Fruit fly (Drosophila melanogaster) whole organism, embryonic: ENCODE measurements around the gene CG17191.

ENCODE experiments used
- Aef1 ChIP-seq: fragments of 200-800 bp; sonication (Bioruptor generic); IDR thresholded peaks from 3 replicates; pipeline ENCODE4 v1.3.6; 2022; ENCODE audit warnings: missing biosample characterization, missing genetic modification characterization
- Bgb ChIP-seq: fragments of 200-800 bp; sonication (Bioruptor generic); IDR thresholded peaks from 2 replicates; pipeline ENCODE4 v1.3.6; 2022; ENCODE audit warnings: missing biosample characterization, missing genetic modification characterization; ENCODE audit not compliant: partially characterized antibody
- CG10267 ChIP-seq: fragments of 200-800 bp; sonication (Bioruptor generic); optimal IDR thresholded peaks from 2 replicates; lab custom pipeline; 2018; ENCODE audit warnings: missing biosample characterization, mild to moderate bottlenecking, missing genetic modification characterization, moderate library complexity
- CG10431 ChIP-seq: fragments of 200-800 bp; sonication (Bioruptor generic); optimal IDR thresholded peaks from 3 replicates; lab custom pipeline; 2018; ENCODE audit warnings: missing biosample characterization, mild to moderate bottlenecking, missing genetic modification characterization
- CG13624 ChIP-seq: fragments of 200-800 bp; sonication (Bioruptor generic); optimal IDR thresholded peaks from 2 replicates; lab custom pipeline; 2016; ENCODE audit warnings: missing biosample characterization, missing genetic modification characterization
- CG13775 ChIP-seq: fragments of 200-800 bp; sonication (Bioruptor generic); optimal IDR thresholded peaks from 3 replicates; lab custom pipeline; 2017; ENCODE audit warnings: missing biosample characterization, mild to moderate bottlenecking, missing genetic modification characterization
- CG15696 ChIP-seq: fragments of 200-800 bp; sonication (Bioruptor generic); optimal IDR thresholded peaks from 2 replicates; lab custom pipeline; 2019; ENCODE audit warnings: missing biosample characterization, mild to moderate bottlenecking, missing genetic modification characterization, moderate library complexity
- CG16815 ChIP-seq: fragments of 200-800 bp; sonication (Bioruptor generic); optimal IDR thresholded peaks from 3 replicates; lab custom pipeline; 2017; ENCODE audit warnings: missing biosample characterization, mild to moderate bottlenecking, missing genetic modification characterization
- CG17612 ChIP-seq: fragments of 200-800 bp; sonication (Bioruptor generic); IDR thresholded peaks from 2 replicates; pipeline ENCODE4 v1.3.6; 2022; ENCODE audit warnings: missing biosample characterization, missing genetic modification characterization
- CG18011 ChIP-seq: fragments of 200-800 bp; sonication (Bioruptor generic); optimal IDR thresholded peaks from 2 replicates; lab custom pipeline; 2017; ENCODE audit warnings: missing biosample characterization, missing genetic modification characterization, mild to moderate bottlenecking, moderate library complexity, missing genotype
- CG1832 ChIP-seq: fragments of 200-800 bp; sonication (Bioruptor generic); optimal IDR thresholded peaks from 2 replicates; lab custom pipeline; 2017; ENCODE audit warnings: missing biosample characterization, mild to moderate bottlenecking, missing genetic modification characterization, inconsistent platforms
- CG2116 ChIP-seq: fragments of 200-800 bp; sonication (Bioruptor generic); optimal IDR thresholded peaks from 3 replicates; lab custom pipeline; 2018; ENCODE audit warnings: missing biosample characterization, mild to moderate bottlenecking, missing genetic modification characterization
- CG2712 ChIP-seq: fragments of 200-800 bp; optimal IDR thresholded peaks from 3 replicates; lab custom pipeline; 2019; ENCODE audit warnings: missing biosample characterization, mild to moderate bottlenecking, missing genetic modification characterization, moderate library complexity
- CG3838 ChIP-seq: fragments of 200-800 bp; sonication (Bioruptor generic); optimal IDR thresholded peaks from 3 replicates; lab custom pipeline; 2016; ENCODE audit warnings: missing biosample characterization, missing genetic modification characterization
- CG4617 ChIP-seq: fragments of 200-800 bp; sonication (Bioruptor generic); optimal IDR thresholded peaks from 3 replicates; lab custom pipeline; 2016; ENCODE audit warnings: missing biosample characterization, missing genetic modification characterization, borderline replicate concordance
- CG7271 ChIP-seq: fragments of 200-800 bp; sonication (Bioruptor generic); optimal IDR thresholded peaks from 2 replicates; lab custom pipeline; 2018; ENCODE audit warnings: missing biosample characterization, mild to moderate bottlenecking, missing genetic modification characterization, moderate library complexity
- CG7357 ChIP-seq: fragments of 200-800 bp; sonication (Bioruptor generic); IDR thresholded peaks from 3 replicates; pipeline ENCODE4 v1.3.6; 2022; ENCODE audit warnings: missing biosample characterization, missing genetic modification characterization
- CG7556 ChIP-seq: fragments of 200-800 bp; sonication (Bioruptor generic); optimal IDR thresholded peaks from 2 replicates; lab custom pipeline; 2017; ENCODE audit warnings: missing biosample characterization, mild to moderate bottlenecking, missing genetic modification characterization
- CG9609 ChIP-seq: fragments of 200-800 bp; sonication (Bioruptor generic); optimal IDR thresholded peaks from 3 replicates; lab custom pipeline; 2016; ENCODE audit warnings: missing biosample characterization, missing genetic modification characterization
- CG9797 ChIP-seq: fragments of 200-800 bp; sonication (Bioruptor generic); optimal IDR thresholded peaks from 3 replicates; lab custom pipeline; 2018; ENCODE audit warnings: missing biosample characterization, mild to moderate bottlenecking, missing genetic modification characterization
- CG9817 ChIP-seq: fragments of 200-800 bp; sonication (Bioruptor generic); optimal IDR thresholded peaks from 2 replicates; lab custom pipeline; 2018; ENCODE audit warnings: missing biosample characterization, mild to moderate bottlenecking, missing genetic modification characterization, moderate library complexity
- CG9876 ChIP-seq: fragments of 200-800 bp; sonication (Bioruptor generic); optimal IDR thresholded peaks from 2 replicates; lab custom pipeline; 2016; ENCODE audit warnings: missing biosample characterization, missing genetic modification characterization
- Dip2 ChIP-seq: fragments of 200-800 bp; sonication (Bioruptor generic); IDR thresholded peaks from 2 replicates; pipeline ENCODE4 v1.3.6; 2022; ENCODE audit warnings: missing biosample characterization, missing genetic modification characterization
- HLH4C ChIP-seq: fragments of 200-800 bp; sonication (Bioruptor generic); IDR thresholded peaks from 3 replicates; pipeline ENCODE4 v1.3.6; 2022; ENCODE audit warnings: missing biosample characterization, missing genetic modification characterization; ENCODE audit not compliant: partially characterized antibody
- Lpt ChIP-seq: fragments of >200 bp; optimal IDR thresholded peaks from 2 replicates; lab custom pipeline; 2018; ENCODE audit warnings: missing biosample characterization, missing genetic modification characterization
- Max ChIP-seq: fragments of 200-800 bp; sonication (Bioruptor generic); optimal IDR thresholded peaks from 2 replicates; lab custom pipeline; 2016; ENCODE audit warnings: missing biosample characterization, mild to moderate bottlenecking, missing genetic modification characterization
- Mes4 ChIP-seq: fragments of 200-800 bp; sonication (Bioruptor generic); optimal IDR thresholded peaks from 2 replicates; lab custom pipeline; 2016; ENCODE audit warnings: missing biosample characterization, missing genetic modification characterization
- NfI ChIP-seq: fragments of 200-800 bp; sonication (Bioruptor generic); optimal IDR thresholded peaks from 3 replicates; lab custom pipeline; 2018; ENCODE audit warnings: missing biosample characterization, mild to moderate bottlenecking, missing genetic modification characterization, moderate library complexity
- Oli ChIP-seq: fragments of 200-800 bp; sonication (Bioruptor generic); optimal IDR thresholded peaks from 2 replicates; lab custom pipeline; 2018; ENCODE audit warnings: missing biosample characterization, mild to moderate bottlenecking, missing genetic modification characterization, moderate library complexity
- Spps ChIP-seq: fragments of 200-800 bp; sonication (Bioruptor generic); optimal IDR thresholded peaks from 2 replicates; lab custom pipeline; 2018; ENCODE audit warnings: missing biosample characterization, mild to moderate bottlenecking, missing genetic modification characterization
- abd-A ChIP-seq: fragments of 200-800 bp; sonication (Bioruptor generic); optimal IDR thresholded peaks from 3 replicates; lab custom pipeline; 2019; ENCODE audit warnings: missing biosample characterization, mild to moderate bottlenecking, missing genetic modification characterization, moderate library complexity
- chn ChIP-seq: fragments of 200-800 bp; sonication (Bioruptor generic); optimal IDR thresholded peaks from 2 replicates; lab custom pipeline; 2016; ENCODE audit warnings: missing biosample characterization, missing genetic modification characterization
- ci ChIP-seq: fragments of 200-800 bp; sonication (Bioruptor generic); IDR thresholded peaks from 3 replicates; pipeline ENCODE4 v1.3.6; 2022; ENCODE audit warnings: missing biosample characterization, missing genetic modification characterization
- da ChIP-seq: fragments of 200-800 bp; sonication (Bioruptor generic); optimal IDR thresholded peaks from 2 replicates; lab custom pipeline; 2016; ENCODE audit warnings: missing biosample characterization, missing genetic modification characterization
- disco-r ChIP-seq: fragments of 200-800 bp; sonication (Bioruptor generic); optimal IDR thresholded peaks from 2 replicates; lab custom pipeline; 2016; ENCODE audit warnings: missing biosample characterization, missing genetic modification characterization
- dysf ChIP-seq: fragments of 200-800 bp; sonication (Bioruptor generic); IDR thresholded peaks from 3 replicates; pipeline ENCODE4 v1.3.6; 2022; ENCODE audit warnings: missing biosample characterization, missing genetic modification characterization
- eve ChIP-seq, 2 experiments: fragments of >200 bp; optimal IDR thresholded peaks; 2 replicates each; lab custom pipeline; 2017; ENCODE audit warnings: missing biosample characterization in 2 of 2, missing genetic modification characterization in 2 of 2
- ewg ChIP-seq: fragments of 200-800 bp; sonication (Bioruptor generic); optimal IDR thresholded peaks from 3 replicates; lab custom pipeline; 2017; ENCODE audit warnings: mild to moderate bottlenecking, missing biosample characterization, missing genetic modification reagents, missing genetic modification characterization
- grn ChIP-seq: fragments of 200-800 bp; sonication (Bioruptor generic); optimal IDR thresholded peaks from 3 replicates; lab custom pipeline; 2017; ENCODE audit warnings: missing biosample characterization, missing genetic modification characterization
- gt ChIP-seq: fragments of 200-800 bp; sonication (Bioruptor generic); IDR thresholded peaks from 2 replicates; pipeline ENCODE4 v1.3.6; 2022; ENCODE audit warnings: missing biosample characterization, missing genetic modification characterization
- kay ChIP-seq: fragments of 200-800 bp; sonication (Bioruptor generic); optimal IDR thresholded peaks from 2 replicates; lab custom pipeline; 2016; ENCODE audit warnings: missing biosample characterization, missing genetic modification characterization
- lilli ChIP-seq: fragments of 200-800 bp; sonication (Bioruptor generic); optimal IDR thresholded peaks from 3 replicates; lab custom pipeline; 2016; ENCODE audit warnings: missing biosample characterization, missing genetic modification characterization
- lmd ChIP-seq: fragments of 200-800 bp; sonication (Bioruptor generic); IDR thresholded peaks from 2 replicates; pipeline ENCODE4 v1.3.6; 2022; ENCODE audit warnings: missing biosample characterization, missing genetic modification characterization
- mirr ChIP-seq: fragments of 200-800 bp; sonication (Bioruptor generic); optimal IDR thresholded peaks from 3 replicates; lab custom pipeline; 2018; ENCODE audit warnings: missing biosample characterization, mild to moderate bottlenecking, missing genetic modification characterization
- nmo ChIP-seq: fragments of 200-800 bp; sonication (Bioruptor generic); optimal IDR thresholded peaks from 2 replicates; lab custom pipeline; 2018; ENCODE audit warnings: missing biosample characterization, mild to moderate bottlenecking, missing genetic modification characterization, moderate library complexity
- onecut ChIP-seq: fragments of 200-800 bp; sonication (Bioruptor generic); IDR thresholded peaks from 2 replicates; pipeline ENCODE4 v1.3.6; 2022; ENCODE audit warnings: missing biosample characterization, missing genetic modification characterization
- pita ChIP-seq: fragments of 200-800 bp; sonication (Bioruptor generic); optimal IDR thresholded peaks from 2 replicates; lab custom pipeline; 2017; ENCODE audit warnings: missing biosample characterization, mild to moderate bottlenecking, missing genetic modification characterization
- sens ChIP-seq: fragments of 200-800 bp; sonication (Bioruptor generic); peaks from one replicate; lab custom pipeline; 2016; ENCODE audit warnings: missing biosample characterization, missing genetic modification characterization
- sqz ChIP-seq: fragments of 200-800 bp; sonication (Bioruptor generic); optimal IDR thresholded peaks from 3 replicates; lab custom pipeline; 2018; ENCODE audit warnings: missing biosample characterization, mild to moderate bottlenecking, missing genetic modification characterization
- sr ChIP-seq: fragments of 200-800 bp; sonication (Bioruptor generic); IDR thresholded peaks from 3 replicates; pipeline ENCODE4 v1.3.6; 2022; ENCODE audit warnings: missing biosample characterization, missing genetic modification characterization
- tgo ChIP-seq: fragments of 200-800 bp; sonication (Bioruptor generic); IDR thresholded peaks from 3 replicates; pipeline ENCODE4 v1.3.6; 2022; ENCODE audit warnings: missing biosample characterization, missing genetic modification characterization

Gene CG17191

dm6 chr3R:26988412-26988981 is 31.1 kb downstream of the CG17191 start, which contains the start of gene CG31075 (continued):
- TF ChIP-seq Oli (no peak), CG2116 (GFP tag; lab: Kevin White, UChicago) (no peak), abd-A (no peak), Aef1 (peak; percentile 77), CG17612 (GFP tag; lab: Robert Waterston, UW) (no peak), CG10431 (GFP tag; lab: Kevin White, UChicago) (no peak), CG2712 (peak; percentile 28), onecut (GFP tag; lab: Robert Waterston, UW) (peak; percentile 79), gt (no peak), Spps (no peak), CG18011 (GFP tag; lab: Kevin White, UChicago) (no peak), CG7556 (GFP tag; lab: Kevin White, UChicago) (peak; percentile 57), CG1832 (GFP tag; lab: Kevin White, UChicago) (no peak), ewg (GFP tag; lab: Kevin White, UChicago) (no peak), lmd (GFP tag; lab: Robert Waterston, UW) (peak; percentile 26; the same call in 1 of the 2 replicates), chn (no peak), nmo (GFP tag; lab: Kevin White, UChicago) (peak; percentile 60), pita (peak; percentile 33), Dip2 (GFP tag; lab: Robert Waterston, UW) (no peak), tgo (GFP tag; lab: Robert Waterston, UW) (peak; percentile 59), CG4617 (GFP tag; lab: Kevin White, UChicago) (no peak), kay (GFP tag; lab: Kevin White, UChicago) (no peak), CG9817 (tag; lab: Kevin White, UChicago) (peak; percentile 48), CG16815 (peak; percentile 4), sqz (GFP tag; lab: Kevin White, UChicago) (no peak), CG7357 (no peak), CG3838 (GFP tag; lab: Kevin White, UChicago) (no peak), CG15696 (tag; lab: Kevin White, UChicago) (no peak), CG7271 (tag; lab: Kevin White, UChicago) (no peak), dysf (GFP tag; lab: Robert Waterston, UW) (peak; percentile 83), CG9876 (GFP tag; lab: Kevin White, UChicago) (no peak), HLH4C (GFP tag; lab: Robert Waterston, UW) (no peak), CG9797 (GFP tag; lab: Kevin White, UChicago) (no peak), Max (GFP tag; lab: Kevin White, UChicago) (peak; percentile 54), Bgb (no peak), sens (GFP tag; lab: Kevin White, UChicago) (no peak), lilli (peak; percentile 50), CG9609 (no peak), eve (GFP tag; optimal IDR thresholded peaks at IDR 0.05; lab: Kevin White, UChicago) (no peak), da (GFP tag; lab: Kevin White, UChicago) (no peak), NfI (peak; percentile 12), CG13624 (GFP tag; lab: Kevin White, UChicago) (no peak), grn (GFP tag; lab: Kevin White, UChicago) (no peak), Mes4 (GFP tag; lab: Kevin White, UChicago) (no peak), CG10267 (tag; lab: Kevin White, UChicago) (peak; percentile 16), mirr (GFP tag; lab: Kevin White, UChicago) (no peak), sr (GFP tag; lab: Robert Waterston, UW) (no peak), Lpt (GFP tag; lab: Kevin White, UChicago) (no peak), CG13775 (GFP tag; lab: Kevin White, UChicago) (no peak), disco-r (GFP tag; lab: Kevin White, UChicago) (no peak), ci (peak; percentile 61; the same call in 2 of the 3 replicates)
